Worm (Caenorhabditis elegans): ENCODE measurements around the gene otub-4.

The otub-4 gene

ce11 chrIV:3383203-3383602, 5.3 kb upstream of the otub-4 start:
- TF ChIP-seq unc-62 (GFP tag; optimal IDR thresholded peaks at IDR 0.05) (no peak), sea-2 (GFP tag; optimal IDR thresholded peaks at IDR 0.05) (no peak), nhr-67 (tag; optimal IDR thresholded peaks at IDR 0.05) (no peak), ceh-9 (tag; optimal IDR thresholded peaks at IDR 0.05) (no peak), elt-2 (tag; optimal IDR thresholded peaks at IDR 0.05) (no peak), nhr-25 (tag; optimal IDR thresholded peaks at IDR 0.05) (no peak), R02D3.7 (tag; optimal IDR thresholded peaks at IDR 0.05) (no peak), fkh-2 (tag; optimal IDR thresholded peaks at IDR 0.05) (no peak), nhr-76 (tag; optimal IDR thresholded peaks at IDR 0.05) (no peak), snpc-4 (tag; optimal IDR thresholded peaks at IDR 0.05) (no peak), nfya-1 (tag; optimal IDR thresholded peaks at IDR 0.05; ENCODE audit: insufficient read depth) (no peak), ceh-28 (tag; optimal IDR thresholded peaks at IDR 0.05) (no peak), lsy-12 (tag; optimal IDR thresholded peaks at IDR 0.05) (no peak)

- TF ChIP-seq elt-1 (tag; optimal IDR thresholded peaks at IDR 0.05) (no peak), pqm-1 (tag; optimal IDR thresholded peaks at IDR 0.05) (no peak), ceh-16 (tag; optimal IDR thresholded peaks at IDR 0.05) (no peak), unc-62 (GFP tag; optimal IDR thresholded peaks at IDR 0.05) (no peak), tbx-2 (tag; optimal IDR thresholded peaks at IDR 0.05) (no peak), ama-1 (optimal IDR thresholded peaks at IDR 0.05) (peak; percentile 69), pha-4 (tag; optimal IDR thresholded peaks at IDR 0.05) (no peak), eor-1 (tag; optimal IDR thresholded peaks at IDR 0.05) (no peak), nhr-23 (tag; optimal IDR thresholded peaks at IDR 0.05) (peak; percentile 13), nhr-76 (tag; optimal IDR thresholded peaks at IDR 0.05) (no peak), elt-2 (tag; optimal IDR thresholded peaks at IDR 0.05) (peak; percentile 2)
These were observed 4.5 kb upstream of the otub-4 start, which contains the start of gene B0546.3 for ce11 chrIV:3382338-3382907. Gene B0546.3 (minus strand): TSS chrIV:3382841.

- no peak for TF ChIP-seq unc-39 (tag; optimal IDR thresholded peaks at IDR 0.05)
- no peak for TF ChIP-seq nhr-76 (tag; optimal IDR thresholded peaks at IDR 0.05)
- TF ChIP-seq sea-2 (GFP tag; optimal IDR thresholded peaks at IDR 0.05) = no peak
- no peak for TF ChIP-seq tbx-2 (tag; optimal IDR thresholded peaks at IDR 0.05)
- TF ChIP-seq ama-1 (optimal IDR thresholded peaks at IDR 0.05) = no peak
- TF ChIP-seq elt-1 (tag; optimal IDR thresholded peaks at IDR 0.05) = no peak
- TF ChIP-seq unc-62 (GFP tag; optimal IDR thresholded peaks at IDR 0.05) = no peak
- no peak for TF ChIP-seq egl-5 (tag; optimal IDR thresholded peaks at IDR 0.05)
- TF ChIP-seq eor-1 (tag; optimal IDR thresholded peaks at IDR 0.05) = no peak
These were observed 4.6 kb downstream of the otub-4 start for ce11 chrIV:3373370-3373769.

- TF ChIP-seq elt-3 (tag; optimal IDR thresholded peaks at IDR 0.05) (no peak), zag-1 (tag; optimal IDR thresholded peaks at IDR 0.05) (no peak), elt-1 (tag; optimal IDR thresholded peaks at IDR 0.05) (no peak), nhr-77 (tag; optimal IDR thresholded peaks at IDR 0.05) (no peak), ztf-4 (tag; optimal IDR thresholded peaks at IDR 0.05) (no peak), ceh-82 (tag; optimal IDR thresholded peaks at IDR 0.05) (no peak), nhr-25 (tag; optimal IDR thresholded peaks at IDR 0.05) (no peak), mdl-1 (tag; optimal IDR thresholded peaks at IDR 0.05) (no peak), eor-1 (tag; optimal IDR thresholded peaks at IDR 0.05) (no peak), unc-62 (GFP tag; optimal IDR thresholded peaks at IDR 0.05) (no peak), lin-39 (tag; optimal IDR thresholded peaks at IDR 0.05) (peak; percentile 15), jun-1 (tag; optimal IDR thresholded peaks at IDR 0.05) (no peak), ama-1 (optimal IDR thresholded peaks at IDR 0.05) (no peak), daf-12 (tag; optimal IDR thresholded peaks at IDR 0.05) (no peak), ztf-11 (tag; optimal IDR thresholded peaks at IDR 0.05) (no peak), sea-2 (GFP tag; optimal IDR thresholded peaks at IDR 0.05) (no peak), ceh-28 (tag; optimal IDR thresholded peaks at IDR 0.05) (no peak), egl-27 (tag; optimal IDR thresholded peaks at IDR 0.05) (no peak), fkh-2 (tag; optimal IDR thresholded peaks at IDR 0.05) (no peak), tbx-2 (tag; optimal IDR thresholded peaks at IDR 0.05) (no peak), skn-1 (tag; optimal IDR thresholded peaks at IDR 0.05) (no peak), pha-4 (tag; optimal IDR thresholded peaks at IDR 0.05) (peak; percentile 52), fos-1 (tag; optimal IDR thresholded peaks at IDR 0.05) (no peak), nhr-43 (tag; optimal IDR thresholded peaks at IDR 0.05; ENCODE audit: poor library complexity, severe bottlenecking) (no peak), nhr-28 (tag; optimal IDR thresholded peaks at IDR 0.05) (no peak), nhr-67 (tag; optimal IDR thresholded peaks at IDR 0.05) (no peak), fkh-10 (GFP tag; optimal IDR thresholded peaks at IDR 0.05) (no peak), elt-2 (tag; optimal IDR thresholded peaks at IDR 0.05) (peak; percentile 61), ceh-16 (tag; optimal IDR thresholded peaks at IDR 0.05) (no peak), hmg-11 (tag; optimal IDR thresholded peaks at IDR 0.05) (peak; percentile 77), nhr-76 (tag; optimal IDR thresholded peaks at IDR 0.05) (no peak), lsy-12 (tag; optimal IDR thresholded peaks at IDR 0.05) (no peak), egl-5 (tag; optimal IDR thresholded peaks at IDR 0.05) (no peak), nfya-1 (tag; optimal IDR thresholded peaks at IDR 0.05; ENCODE audit: insufficient read depth) (peak; percentile 38), R02D3.7 (tag; optimal IDR thresholded peaks at IDR 0.05) (no peak), pqm-1 (tag; optimal IDR thresholded peaks at IDR 0.05) (no peak), lin-15B (tag; optimal IDR thresholded peaks at IDR 0.05) (peak; percentile 51)
These were observed 9.2 kb downstream of the otub-4 start, which contains the start of gene vha-19 for ce11 chrIV:3368638-3369247. Gene vha-19 (plus strand): TSS chrIV:3369197.
